Fruit fly (Drosophila melanogaster): ENCODE measurements around the gene Hsp60A.

The Hsp60A gene

DNA sequence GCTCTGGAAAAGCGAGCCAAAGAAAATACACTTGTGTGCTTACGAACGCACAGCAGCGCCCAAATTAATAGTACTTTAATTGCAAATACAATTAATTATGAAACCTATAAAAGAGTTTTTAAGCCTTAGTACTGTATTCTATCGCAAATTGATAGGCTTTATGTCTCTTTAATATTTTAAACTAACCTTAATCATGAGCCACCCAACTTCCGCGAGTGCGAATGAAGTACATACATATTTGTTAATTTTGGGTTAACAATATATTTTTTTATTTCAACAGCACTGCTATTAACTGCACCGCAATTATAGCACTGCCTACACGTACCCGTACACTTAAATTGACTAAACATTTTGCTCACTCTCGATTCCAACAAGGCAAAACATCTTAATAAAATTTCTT is 27.0 kb upstream of the Hsp60A start (continued):
- TF ChIP-seq chn (GFP tag; optimal IDR thresholded peaks at IDR 0.05), result peak; percentile 0
- no peak for TF ChIP-seq ara (GFP tag; IDR thresholded peaks at IDR 0.05)
- TF ChIP-seq wek (GFP tag; optimal IDR thresholded peaks at IDR 0.05), result no peak
- peak; percentile 63 for TF ChIP-seq grau (tag; optimal IDR thresholded peaks at IDR 0.05)
- TF ChIP-seq ken (GFP tag; IDR thresholded peaks at IDR 0.05), result no peak
- peak; percentile 61 for TF ChIP-seq bcd (GFP tag; optimal IDR thresholded peaks at IDR 0.05)
- no peak for TF ChIP-seq tll (GFP tag; optimal IDR thresholded peaks at IDR 0.05)
- TF ChIP-seq vfl (GFP tag; optimal IDR thresholded peaks at IDR 0.05), result no peak
- no peak for TF ChIP-seq onecut (GFP tag; IDR thresholded peaks at IDR 0.05)
- TF ChIP-seq btn (GFP tag; optimal IDR thresholded peaks at IDR 0.05), result no peak
- TF ChIP-seq br (optimal IDR thresholded peaks at IDR 0.05), result no peak
- no peak for TF ChIP-seq ac (GFP tag; optimal IDR thresholded peaks at IDR 0.05)
- TF ChIP-seq Ssrp (tag; optimal IDR thresholded peaks at IDR 0.05), result peak; percentile 28
- TF ChIP-seq PHDP (tag; optimal IDR thresholded peaks at IDR 0.05), result no peak
- TF ChIP-seq chif (GFP tag; optimal IDR thresholded peaks at IDR 0.05), result peak in 1 of 2 experiments; percentile 15
- 0 out of 4 replicates have a peak, but pooled peaks have one; percentile 10 for TF ChIP-seq Gug (GFP tag; IDR thresholded peaks at IDR 0.05)
- no peak for TF ChIP-seq jing (GFP tag; optimal IDR thresholded peaks at IDR 0.05)
- TF ChIP-seq CG11504 (tag; optimal IDR thresholded peaks at IDR 0.05), result peak; percentile 60
- no peak for TF ChIP-seq CG2889 (GFP tag; IDR thresholded peaks at IDR 0.05)
- no peak for TF ChIP-seq CG13287 (GFP tag; IDR thresholded peaks at IDR 0.05; ENCODE audit: partially characterized antibody)
- no peak for TF ChIP-seq zfh2 (GFP tag; optimal IDR thresholded peaks at IDR 0.05)
- no peak for TF ChIP-seq CG8944 (GFP tag; optimal IDR thresholded peaks at IDR 0.05)
- no peak for TF ChIP-seq otp (GFP tag; IDR thresholded peaks at IDR 0.05)
- no peak for TF ChIP-seq CG3995 (GFP tag; optimal IDR thresholded peaks at IDR 0.05)
- peak; percentile 64 for TF ChIP-seq row (GFP tag; IDR thresholded peaks at IDR 0.05)
- no peak for TF ChIP-seq Myb (GFP tag; optimal IDR thresholded peaks at IDR 0.05)
- no peak for TF ChIP-seq slou (GFP tag; optimal IDR thresholded peaks at IDR 0.05)
- no peak for TF ChIP-seq CG34224 (GFP tag; IDR thresholded peaks at IDR 0.05; ENCODE audit: partially characterized antibody)
- TF ChIP-seq CG7963 (GFP tag; IDR thresholded peaks at IDR 0.05; ENCODE audit: partially characterized antibody), result no peak
- TF ChIP-seq CG17359 (tag; optimal IDR thresholded peaks at IDR 0.05), result no peak
- no peak for TF ChIP-seq oc (tag; optimal IDR thresholded peaks at IDR 0.05)
- no peak for TF ChIP-seq pfk (GFP tag; optimal IDR thresholded peaks at IDR 0.05)
- no peak for TF ChIP-seq pb (GFP tag; optimal IDR thresholded peaks at IDR 0.05)
- TF ChIP-seq en (GFP tag; optimal IDR thresholded peaks at IDR 0.05), result no peak
- no peak for TF ChIP-seq CG8765 (GFP tag; IDR thresholded peaks at IDR 0.05)
- peak; percentile 11 for TF ChIP-seq CG16815 (GFP tag; optimal IDR thresholded peaks at IDR 0.05)
- peak; percentile 62 for TF ChIP-seq CG7839 (tag; optimal IDR thresholded peaks at IDR 0.05)
- no peak for TF ChIP-seq cad (GFP tag; optimal IDR thresholded peaks at IDR 0.05)
- peak; percentile 9 for TF ChIP-seq CG18476 (GFP tag; optimal IDR thresholded peaks at IDR 0.05)
- TF ChIP-seq Hmr (GFP tag; optimal IDR thresholded peaks at IDR 0.05), result peak; percentile 67
- no peak for TF ChIP-seq Neu2 (GFP tag; optimal IDR thresholded peaks at IDR 0.05; ENCODE audit: borderline replicate concordance)
- TF ChIP-seq CG10321 (GFP tag; IDR thresholded peaks at IDR 0.05), result no peak
- peak; percentile 70 for TF ChIP-seq nmo (GFP tag; optimal IDR thresholded peaks at IDR 0.05)
- TF ChIP-seq Ada2b (GFP tag; IDR thresholded peaks at IDR 0.05), result no peak
- no peak; the same call in 1 of the 2 replicates for TF ChIP-seq E2f2 (GFP tag; IDR thresholded peaks at IDR 0.05)
- TF ChIP-seq fru (optimal IDR thresholded peaks at IDR 0.05), result no peak
- TF ChIP-seq hb (GFP tag; IDR thresholded peaks at IDR 0.05; ENCODE audit: partially characterized antibody), result no peak
- no peak for TF ChIP-seq bigmax (GFP tag; optimal IDR thresholded peaks at IDR 0.05)
- TF ChIP-seq ash1 (GFP tag; optimal IDR thresholded peaks at IDR 0.05), result no peak
- TF ChIP-seq mld (GFP tag; IDR thresholded peaks at IDR 0.05; ENCODE audit: partially characterized antibody), result no peak
- peak; percentile 5 for TF ChIP-seq D19B (GFP tag; optimal IDR thresholded peaks at IDR 0.05)
- TF ChIP-seq phol (tag; optimal IDR thresholded peaks at IDR 0.05), result peak; percentile 49
